Fruit fly (Drosophila melanogaster): ENCODE measurements around the gene Ccm3.
A peak's percentile ranks its signal among the peaks of the same experiment; 100 is the strongest.

The Ccm3 gene

dm6 chr3R:15410689-15411587 is 39.2 kb downstream of the Ccm3 start (continued):
- TF ChIP-seq crol (GFP tag; IDR thresholded peaks at IDR 0.05) (peak; percentile 73), gsb (GFP tag; IDR thresholded peaks at IDR 0.05) (no peak), Vsx1 (GFP tag; optimal IDR thresholded peaks at IDR 0.05) (no peak), CG11398 (GFP tag; optimal IDR thresholded peaks at IDR 0.05) (no peak), zf30C (GFP tag; optimal IDR thresholded peaks at IDR 0.05) (no peak), CG6175 (GFP tag; IDR thresholded peaks at IDR 0.05) (no peak), CG18599 (GFP tag; optimal IDR thresholded peaks at IDR 0.05) (no peak), Hand (GFP tag; optimal IDR thresholded peaks at IDR 0.05) (no peak), Hr51 (GFP tag; optimal IDR thresholded peaks at IDR 0.05) (no peak), CG7271 (tag; optimal IDR thresholded peaks at IDR 0.05) (no peak), Tbp (GFP tag; optimal IDR thresholded peaks at IDR 0.05) (no peak), sob (GFP tag; IDR thresholded peaks at IDR 0.05) (no peak; the same call in 1 of the 2 replicates), sr (GFP tag; IDR thresholded peaks at IDR 0.05) (no peak), Bdp1 (GFP tag; optimal IDR thresholded peaks at IDR 0.05) (no peak), tup (GFP tag; optimal IDR thresholded peaks at IDR 0.05) (no peak), Bgb (GFP tag; IDR thresholded peaks at IDR 0.05; ENCODE audit: partially characterized antibody) (no peak), CG7786 (GFP tag; optimal IDR thresholded peaks at IDR 0.05) (no peak), CG3838 (GFP tag; optimal IDR thresholded peaks at IDR 0.05) (no peak), unpg (GFP tag; optimal IDR thresholded peaks at IDR 0.05) (no peak), Dek (tag; optimal IDR thresholded peaks at IDR 0.05) (no peak), sug (tag; optimal IDR thresholded peaks at IDR 0.05) (no peak), Drgx (GFP tag; IDR thresholded peaks at IDR 0.05) (peak; percentile 48; the same call in 1 of the 2 replicates), Hey (tag; optimal IDR thresholded peaks at IDR 0.05) (peak; percentile 71), sens (GFP tag) (peak; percentile 10), Med (GFP tag) (peak; percentile 50), gem (tag; optimal IDR thresholded peaks at IDR 0.05) (no peak)

- peak; percentile 73 for TF ChIP-seq Ets65A (GFP tag)
- no peak for TF ChIP-seq CG7271 (tag; optimal IDR thresholded peaks at IDR 0.05)
- TF ChIP-seq Hr39 (optimal IDR thresholded peaks at IDR 0.05) = peak; percentile 36
- TF ChIP-seq sr (GFP tag; IDR thresholded peaks at IDR 0.05) = peak; percentile 77
- no peak for TF ChIP-seq gro (GFP tag; optimal IDR thresholded peaks at IDR 0.05)
- peak; percentile 77 for TF ChIP-seq Med (GFP tag)
These were observed 43.3 kb downstream of the Ccm3 start for dm6 chr3R:15414936-15415601.

dm6 chr3R:15417761-15418754 is 46.3 kb downstream of the Ccm3 start:
- peak; percentile 79 for TF ChIP-seq pros (GFP tag; optimal IDR thresholded peaks at IDR 0.05)
- TF ChIP-seq Hr39 (optimal IDR thresholded peaks at IDR 0.05) = no peak
- no peak for TF ChIP-seq lola (GFP tag; optimal IDR thresholded peaks at IDR 0.05)
- TF ChIP-seq bab2 (GFP tag; optimal IDR thresholded peaks at IDR 0.05) = no peak
- no peak for TF ChIP-seq CG3163 (GFP tag; optimal IDR thresholded peaks at IDR 0.05)
- TF ChIP-seq cg (GFP tag; optimal IDR thresholded peaks at IDR 0.05) = peak; percentile 86
- TF ChIP-seq CG1792 (GFP tag; optimal IDR thresholded peaks at IDR 0.05) = no peak
- 0 out of 2 replicates have a peak, but pooled peaks have one; percentile 16 for TF ChIP-seq CG32767 (GFP tag; IDR thresholded peaks at IDR 0.05)
- no peak for TF ChIP-seq vnd (GFP tag; IDR thresholded peaks at IDR 0.05; ENCODE audit: partially characterized antibody)
- TF ChIP-seq CG9437 (GFP tag; optimal IDR thresholded peaks at IDR 0.05) = peak; percentile 99
- TF ChIP-seq Antp (GFP tag; optimal IDR thresholded peaks at IDR 0.05) = no peak
- TF ChIP-seq Mad (GFP tag; optimal IDR thresholded peaks at IDR 0.05) = no peak
- TF ChIP-seq ewg (GFP tag; optimal IDR thresholded peaks at IDR 0.05) = peak; percentile 79
- no peak for TF ChIP-seq CG6813 (GFP tag; optimal IDR thresholded peaks at IDR 0.05)
- TF ChIP-seq MBD-R2 (GFP tag; IDR thresholded peaks at IDR 0.05) = 0 out of 2 replicates have a peak, but pooled peaks have one; percentile 7
- no peak for TF ChIP-seq fd64A (GFP tag; optimal IDR thresholded peaks at IDR 0.05)
